Fruit fly (Drosophila melanogaster): ENCODE results near the gene CG42688.

Gene CG42688

dm6 chr2L:19158679-19159551, 23.7 kb downstream of the CG42688 start (continued):
- peak; percentile 11 for TF ChIP-seq CG10267 (tag; optimal IDR thresholded peaks at IDR 0.05)
- TF ChIP-seq CG10654 (GFP tag; optimal IDR thresholded peaks at IDR 0.05) = peak; percentile 34
- TF ChIP-seq CG17612 (GFP tag; IDR thresholded peaks at IDR 0.05) = no peak
- peak; percentile 30 for TF ChIP-seq Antp (GFP tag; optimal IDR thresholded peaks at IDR 0.05)
- no peak for TF ChIP-seq crp (GFP tag; optimal IDR thresholded peaks at IDR 0.05)
- peak; percentile 22 for TF ChIP-seq unpg (GFP tag; optimal IDR thresholded peaks at IDR 0.05)
- TF ChIP-seq CG31441 (GFP tag; IDR thresholded peaks at IDR 0.05) = peak; percentile 53; the same call in 1 of the 2 replicates
- no peak for TF ChIP-seq CG12769 (tag; optimal IDR thresholded peaks at IDR 0.05)
- peak; percentile 28; the same call in 1 of the 2 replicates for TF ChIP-seq Ada2b (GFP tag; IDR thresholded peaks at IDR 0.05)
- no peak for TF ChIP-seq Spps (tag; optimal IDR thresholded peaks at IDR 0.05)
- TF ChIP-seq gro (GFP tag; optimal IDR thresholded peaks at IDR 0.05) = no peak
- TF ChIP-seq CG3407 (GFP tag; optimal IDR thresholded peaks at IDR 0.05) = peak; percentile 30
- no peak for TF ChIP-seq CG8388 (GFP tag; optimal IDR thresholded peaks at IDR 0.05)
- TF ChIP-seq CG12744 (GFP tag; optimal IDR thresholded peaks at IDR 0.05) = no peak
- no peak for TF ChIP-seq cato (GFP tag; optimal IDR thresholded peaks at IDR 0.05; ENCODE audit: borderline replicate concordance)
- peak; percentile 36 for TF ChIP-seq HLH54F (GFP tag; optimal IDR thresholded peaks at IDR 0.05)
- no peak for TF ChIP-seq GATAe (GFP tag; conservative IDR thresholded peaks at IDR 0.05)
- TF ChIP-seq CG18476 (GFP tag; optimal IDR thresholded peaks at IDR 0.05) = peak; percentile 13
- TF ChIP-seq CG1832 (GFP tag; optimal IDR thresholded peaks at IDR 0.05) = peak; percentile 40
- no peak for TF ChIP-seq CG3847 (GFP tag; IDR thresholded peaks at IDR 0.05)
- peak; percentile 91 for TF ChIP-seq CG17385 (GFP tag; optimal IDR thresholded peaks at IDR 0.05)
- peak; percentile 22; the same call in 1 of the 2 replicates for TF ChIP-seq slbo (GFP tag; IDR thresholded peaks at IDR 0.05)
- TF ChIP-seq dmrt11E (tag; optimal IDR thresholded peaks at IDR 0.05) = peak; percentile 19
- TF ChIP-seq prd (optimal IDR thresholded peaks at IDR 0.05) = no peak
- 0 out of 3 replicates have a peak, but pooled peaks have one; percentile 38 for TF ChIP-seq prd (GFP tag; IDR thresholded peaks at IDR 0.05)
- TF ChIP-seq Xbp1 (GFP tag; optimal IDR thresholded peaks at IDR 0.05) = peak; percentile 51
- TF ChIP-seq HLH4C (GFP tag; IDR thresholded peaks at IDR 0.05; ENCODE audit: partially characterized antibody) = no peak
- peak; percentile 2 for TF ChIP-seq CoRest (tag; optimal IDR thresholded peaks at IDR 0.05)
- peak; percentile 18 for TF ChIP-seq jumu (GFP tag; optimal IDR thresholded peaks at IDR 0.05)
- TF ChIP-seq CG12155 (GFP tag; optimal IDR thresholded peaks at IDR 0.05) = peak; percentile 17
- TF ChIP-seq Taf1 (GFP tag; IDR thresholded peaks at IDR 0.05) = no peak
- no peak for TF ChIP-seq ranshi (GFP tag; IDR thresholded peaks at IDR 0.05)
- peak; percentile 47 for TF ChIP-seq CG11723 (GFP tag; optimal IDR thresholded peaks at IDR 0.05)
- peak; percentile 49 for TF ChIP-seq CG18262 (tag; optimal IDR thresholded peaks at IDR 0.05)
- TF ChIP-seq CG17568 (GFP tag; optimal IDR thresholded peaks at IDR 0.05) = no peak
- no peak for TF ChIP-seq CG12659 (GFP tag; optimal IDR thresholded peaks at IDR 0.05)
- peak; percentile 29 for TF ChIP-seq HHEX (GFP tag; optimal IDR thresholded peaks at IDR 0.05)
- TF ChIP-seq CG15601 (tag; optimal IDR thresholded peaks at IDR 0.05) = peak; percentile 13
- no peak; the same call in 1 of the 2 replicates for TF ChIP-seq CG8765 (GFP tag; IDR thresholded peaks at IDR 0.05)
- peak; percentile 30 for TF ChIP-seq CG4707 (GFP tag; optimal IDR thresholded peaks at IDR 0.05)
- peak; percentile 32 for TF ChIP-seq Sox100B (GFP tag; optimal IDR thresholded peaks at IDR 0.05)
- TF ChIP-seq dysf (GFP tag; IDR thresholded peaks at IDR 0.05) = peak; percentile 54; the same call in 2 of the 3 replicates
- TF ChIP-seq Six4 (GFP tag; optimal IDR thresholded peaks at IDR 0.05) = peak; percentile 15
- TF ChIP-seq org-1 (GFP tag; optimal IDR thresholded peaks at IDR 0.05) = peak; percentile 23
- TF ChIP-seq so (GFP tag; IDR thresholded peaks at IDR 0.05) = 0 out of 3 replicates have a peak, but pooled peaks have one; percentile 53
- TF ChIP-seq CG15479 (GFP tag; optimal IDR thresholded peaks at IDR 0.05) = peak; percentile 71
- TF ChIP-seq sd (tag; optimal IDR thresholded peaks at IDR 0.05) = no peak
- TF ChIP-seq ab (GFP tag; optimal IDR thresholded peaks at IDR 0.05) = no peak

All from whole organism, embryonic.